Fruit fly (Drosophila melanogaster) whole organism: Measurements from ENCODE around the gene Hel25E.

Experiments
- CG8478 ChIP-seq: fragments of >200 bp; optimal IDR thresholded peaks from 2 replicates; lab custom pipeline; 2018; ENCODE audit warnings: inconsistent platforms
- Dll ChIP-seq: fragments of >200 bp; optimal IDR thresholded peaks from 2 replicates; lab custom pipeline; 2017
- EcR ChIP-seq, 2 experiments: fragments of >200 bp; optimal IDR thresholded peaks; 2 replicates each; lab custom pipeline; 2017; ENCODE audit warnings: missing biosample characterization in 2 of 2, missing genetic modification characterization in 2 of 2, missing genetic modification reagents in 2 of 2
- pan ChIP-seq: fragments of >200 bp; optimal IDR thresholded peaks from 2 replicates; lab custom pipeline; 2017
- psq ChIP-seq: fragments of >200 bp; optimal IDR thresholded peaks from 2 replicates; lab custom pipeline; 2017
- usp ChIP-seq: fragments of >200 bp; optimal IDR thresholded peaks from 2 replicates; lab custom pipeline; 2017; ENCODE audit warnings: missing biosample characterization, missing genetic modification characterization, mixed read lengths

The Hel25E gene

DNA sequence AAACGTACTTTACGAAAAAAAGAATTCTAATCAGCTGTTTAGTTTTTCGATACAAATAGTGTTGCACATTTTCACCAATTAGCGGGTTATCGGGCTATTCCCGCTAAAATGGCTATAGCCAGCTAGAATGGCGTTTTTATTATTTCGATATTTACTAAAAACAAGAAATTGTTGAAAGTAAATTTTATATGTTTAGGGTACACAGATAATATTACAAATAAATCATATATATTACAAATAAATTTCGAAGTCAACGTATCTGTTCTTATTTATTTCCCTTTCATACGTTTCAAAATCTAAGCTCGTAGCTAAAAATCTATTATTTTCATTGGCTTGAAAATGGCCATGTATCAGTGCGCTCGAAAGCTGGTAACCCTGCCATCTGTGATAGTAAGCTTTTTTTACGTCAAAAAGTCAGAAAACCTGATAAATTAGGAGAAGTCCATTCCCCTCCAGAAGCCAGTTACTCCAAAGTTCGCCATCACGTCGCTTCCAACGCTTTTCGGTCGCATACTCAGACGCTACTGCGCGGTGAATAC is 22.2 kb downstream of the Hel25E start, which contains the start of the genes CG7382 and cl:
TSS of gene CG7382 (minus strand) at position 51 of the 539 bp plus-strand sequence.
TSS of gene cl (plus strand) at position 290 of the 539 bp plus-strand sequence.
- TF ChIP-seq usp (GFP tag; lab: Kevin White, UChicago): no peak
- TF ChIP-seq psq (lab: Kevin White, UChicago): no peak
- no peak for TF ChIP-seq Dll (lab: Kevin White, UChicago)
- no peak for TF ChIP-seq pan (lab: Kevin White, UChicago)
- no peak for TF ChIP-seq CG8478 (lab: Kevin White, UChicago)
- no peak for TF ChIP-seq EcR (GFP tag; optimal IDR thresholded peaks at IDR 0.05; lab: Kevin White, UChicago)

DNA sequence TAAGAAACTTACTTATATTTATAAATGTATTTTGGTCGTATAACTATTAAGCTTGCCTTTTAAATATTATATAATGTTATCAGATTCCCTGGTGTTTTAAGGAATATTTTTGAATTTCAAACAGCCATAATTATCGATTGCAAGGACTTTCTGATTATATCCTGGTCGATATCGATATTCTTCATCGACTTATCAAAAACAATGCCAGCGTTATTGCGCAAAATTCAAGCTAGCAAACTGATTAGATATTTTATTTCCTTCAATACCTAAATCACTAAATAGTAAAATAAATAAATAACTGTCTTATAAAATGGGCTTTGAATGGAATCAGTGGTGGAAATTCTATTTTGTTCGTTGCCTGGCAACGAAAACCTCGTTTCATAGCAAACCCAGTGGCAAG is 24.7 kb downstream of the Hel25E start, which contains the start of gene CG14020:
TSS of gene CG14020 (plus strand) at position 345 of the 400 bp plus-strand sequence.
- TF ChIP-seq Dll (lab: Kevin White, UChicago) (no peak), EcR (GFP tag; optimal IDR thresholded peaks at IDR 0.05; lab: Kevin White, UChicago) (no peak), psq (lab: Kevin White, UChicago) (no peak), CG8478 (lab: Kevin White, UChicago) (no peak), usp (GFP tag; lab: Kevin White, UChicago) (no peak), pan (lab: Kevin White, UChicago) (no peak)

DNA sequence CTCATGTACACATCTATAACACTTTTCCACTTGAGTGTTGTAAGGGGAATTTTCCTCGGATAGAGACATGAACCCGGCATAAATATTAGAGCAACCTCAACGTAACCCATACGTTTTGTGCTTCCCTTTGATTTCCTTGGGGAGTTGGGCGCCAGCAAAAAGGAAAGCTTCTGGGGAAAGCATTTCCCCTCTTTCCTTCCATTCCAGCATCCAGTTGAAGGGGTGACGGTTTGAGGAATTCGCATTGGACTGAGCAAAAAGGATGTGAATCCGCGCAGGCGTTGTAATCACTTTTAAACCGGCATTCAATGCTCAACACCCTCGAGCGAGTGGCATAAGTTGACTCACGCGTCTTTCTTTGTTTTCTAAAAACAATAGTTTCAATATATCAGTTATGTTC is 27.2 kb downstream of the Hel25E start:
- TF ChIP-seq pan (lab: Kevin White, UChicago): no peak
- TF ChIP-seq Dll (lab: Kevin White, UChicago): no peak
- no peak for TF ChIP-seq psq (lab: Kevin White, UChicago)
- TF ChIP-seq CG8478 (lab: Kevin White, UChicago): no peak
- no peak for TF ChIP-seq EcR (GFP tag; optimal IDR thresholded peaks at IDR 0.05; lab: Kevin White, UChicago)
- TF ChIP-seq usp (GFP tag; lab: Kevin White, UChicago): no peak

DNA sequence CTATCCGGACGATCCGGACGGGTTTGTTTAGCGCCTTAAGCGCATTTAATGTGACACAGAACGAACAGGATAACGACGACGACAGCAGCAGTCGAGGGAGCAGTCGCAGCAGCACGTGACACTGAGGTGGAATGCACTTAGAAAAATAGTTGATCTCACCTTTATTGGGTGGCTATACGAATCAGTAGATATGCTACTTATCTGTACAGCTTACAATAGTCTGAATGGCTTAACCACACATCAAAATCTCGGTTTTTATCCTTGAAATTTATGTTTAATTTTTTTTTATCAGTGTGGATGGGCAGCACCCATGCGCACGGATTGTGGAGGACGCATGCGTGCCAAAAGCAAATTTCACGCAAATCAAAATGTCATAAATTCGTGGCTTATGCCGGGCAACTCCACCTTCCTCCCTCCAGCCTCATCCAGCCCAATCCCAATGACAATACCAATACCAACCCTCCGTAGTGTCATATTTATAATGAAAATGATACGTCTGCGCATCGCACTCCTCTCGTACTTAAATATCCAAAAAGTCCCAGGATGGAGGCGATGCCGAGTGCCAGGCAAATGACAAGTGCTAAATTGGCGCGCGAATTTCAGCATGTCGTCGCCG is 34.2 kb downstream of the Hel25E start:
- TF ChIP-seq pan (lab: Kevin White, UChicago): no peak

DNA sequence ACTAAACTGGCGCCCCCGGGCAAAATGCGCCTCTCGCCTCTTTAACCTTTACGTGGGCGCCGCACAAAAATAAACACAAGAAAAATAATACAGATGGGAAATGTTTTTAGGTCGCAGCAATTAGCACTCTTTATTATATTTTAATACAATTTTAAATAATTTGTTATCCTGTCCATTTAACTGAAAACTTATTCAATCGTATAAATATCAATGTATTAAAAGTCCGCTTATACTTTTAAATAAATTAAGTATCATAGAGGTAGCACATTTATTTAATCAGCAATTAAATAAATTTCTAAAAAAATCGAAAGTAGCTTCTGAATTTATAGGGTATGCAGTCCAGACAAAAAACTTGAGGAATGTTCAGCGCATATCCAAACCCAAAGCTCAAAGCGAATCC is 35.0 kb downstream of the Hel25E start:
- TF ChIP-seq pan (lab: Kevin White, UChicago): no peak
- no peak for TF ChIP-seq Dll (lab: Kevin White, UChicago)
- no peak for TF ChIP-seq usp (GFP tag; lab: Kevin White, UChicago)
- TF ChIP-seq psq (lab: Kevin White, UChicago): no peak
- TF ChIP-seq EcR (GFP tag; optimal IDR thresholded peaks at IDR 0.05; lab: Kevin White, UChicago): no peak
- TF ChIP-seq CG8478 (lab: Kevin White, UChicago): no peak

DNA sequence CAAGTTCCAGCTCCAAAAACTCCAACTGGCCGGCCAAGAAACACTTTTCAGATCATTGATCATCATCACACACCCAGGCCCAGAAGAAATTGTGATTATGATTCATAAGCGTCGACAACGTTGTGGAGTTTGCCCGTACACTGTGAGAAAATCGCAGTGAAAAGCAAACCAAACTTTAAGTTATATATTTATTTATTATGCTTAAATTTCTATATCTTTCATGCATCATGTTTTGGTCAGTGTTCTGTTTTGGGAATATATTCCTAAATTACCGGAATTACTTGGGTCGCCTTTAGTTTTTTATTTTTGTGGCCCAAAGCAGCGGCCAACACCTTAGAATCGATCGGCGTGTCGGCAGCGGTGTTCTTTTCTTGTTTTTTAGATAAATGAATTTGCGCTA is 37.0 kb downstream of the Hel25E start:
- no peak for TF ChIP-seq psq (lab: Kevin White, UChicago)
- TF ChIP-seq usp (GFP tag; lab: Kevin White, UChicago): no peak
- no peak for TF ChIP-seq EcR (GFP tag; optimal IDR thresholded peaks at IDR 0.05; lab: Kevin White, UChicago)
- TF ChIP-seq Dll (lab: Kevin White, UChicago): no peak
- TF ChIP-seq CG8478 (lab: Kevin White, UChicago): no peak
- TF ChIP-seq pan (lab: Kevin White, UChicago): no peak

DNA sequence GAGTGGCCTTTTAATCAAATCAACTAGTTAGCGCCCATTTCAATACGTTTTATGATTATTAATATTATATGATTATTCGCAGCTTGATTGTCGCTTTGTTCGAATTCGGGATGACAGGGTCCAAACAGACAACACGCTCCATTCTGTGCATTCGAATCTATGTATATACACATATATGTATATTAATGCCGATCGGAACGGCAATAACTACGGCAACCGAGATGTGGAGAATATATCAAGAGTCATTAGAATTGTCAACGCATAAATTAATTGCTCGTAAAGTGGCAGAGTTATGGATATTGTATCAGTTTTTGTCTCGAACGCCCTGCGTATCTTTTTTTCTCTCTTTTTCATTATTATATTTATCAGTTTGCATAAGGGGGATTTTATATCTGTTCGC is 39.2 kb downstream of the Hel25E start:
- TF ChIP-seq Dll (lab: Kevin White, UChicago) (no peak), usp (GFP tag; lab: Kevin White, UChicago) (no peak), psq (lab: Kevin White, UChicago) (no peak), EcR (GFP tag; optimal IDR thresholded peaks at IDR 0.05; lab: Kevin White, UChicago) (no peak), CG8478 (lab: Kevin White, UChicago) (no peak), pan (lab: Kevin White, UChicago) (no peak)

DNA sequence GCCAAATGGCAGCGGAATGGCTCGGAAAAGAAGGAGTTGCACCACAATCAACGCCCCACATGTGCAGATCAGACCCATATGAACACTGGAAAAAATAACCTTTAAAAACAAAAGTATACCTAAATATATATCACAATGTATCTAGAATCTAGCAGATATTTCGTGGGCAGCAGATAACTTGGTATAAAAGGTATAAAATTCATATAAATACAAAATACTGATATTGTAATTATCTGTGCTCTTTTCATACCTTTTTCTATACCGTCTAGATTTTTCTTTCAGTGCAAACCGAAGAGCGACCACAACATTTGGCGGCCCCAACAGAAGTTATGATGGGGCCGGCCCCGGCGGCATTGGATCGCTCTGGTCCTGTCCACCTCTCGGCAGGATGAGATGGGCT is 40.8 kb downstream of the Hel25E start:
- TF ChIP-seq Dll (lab: Kevin White, UChicago) (no peak), EcR (GFP tag; optimal IDR thresholded peaks at IDR 0.05; lab: Kevin White, UChicago) (no peak), psq (lab: Kevin White, UChicago) (no peak), usp (GFP tag; lab: Kevin White, UChicago) (no peak), pan (lab: Kevin White, UChicago) (no peak), CG8478 (lab: Kevin White, UChicago) (no peak)

DNA sequence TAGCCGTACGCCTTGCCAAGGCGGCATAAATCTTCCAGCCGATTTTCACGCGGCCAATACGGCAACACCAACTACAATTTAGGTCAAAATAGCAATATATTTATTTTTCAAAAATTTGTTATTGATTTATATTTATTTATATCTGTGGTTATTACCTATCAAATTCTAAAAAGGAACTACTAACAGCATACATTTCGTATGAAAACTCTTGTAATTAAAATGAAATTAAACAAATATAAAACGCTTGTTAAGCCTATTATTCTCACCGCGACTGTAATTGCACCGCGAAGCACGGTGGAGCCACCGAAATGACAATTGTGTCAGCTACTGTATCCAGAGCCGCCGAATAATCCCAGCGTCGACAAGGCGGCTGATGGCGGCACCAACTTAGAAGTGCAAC is 42.7 kb downstream of the Hel25E start:
- TF ChIP-seq psq (lab: Kevin White, UChicago) (no peak), CG8478 (lab: Kevin White, UChicago) (no peak), Dll (lab: Kevin White, UChicago) (no peak), EcR (GFP tag; optimal IDR thresholded peaks at IDR 0.05; lab: Kevin White, UChicago) (no peak), pan (lab: Kevin White, UChicago) (no peak), usp (GFP tag; lab: Kevin White, UChicago) (no peak)

DNA sequence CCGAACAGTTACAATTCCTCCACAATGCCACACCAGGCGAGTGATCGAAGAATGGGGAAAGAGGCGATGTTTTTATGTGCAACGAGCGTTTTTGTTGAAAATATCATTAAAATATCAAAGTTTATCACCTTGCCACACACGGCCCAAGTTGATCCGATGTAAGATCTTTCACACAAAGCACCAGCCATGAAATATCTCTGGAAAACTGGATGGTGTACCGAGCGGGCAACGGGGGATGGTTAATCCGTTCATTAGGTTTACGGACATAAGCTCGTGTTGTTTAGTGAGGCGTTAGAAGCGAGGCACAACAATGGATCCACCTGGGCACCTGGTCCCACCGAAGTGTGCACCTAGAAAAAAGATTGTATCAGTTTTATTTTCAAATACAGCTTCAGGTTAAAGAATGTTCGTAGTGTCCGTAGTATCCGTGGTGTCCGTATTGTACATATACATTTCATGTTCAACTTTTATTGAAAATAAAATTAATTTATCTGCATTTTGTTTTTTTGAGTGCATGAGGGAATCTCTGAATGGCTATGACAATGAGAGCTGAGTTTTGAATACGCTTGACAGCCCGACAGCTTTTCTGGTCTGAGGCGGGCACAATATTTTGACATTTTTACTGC is 45.5 kb downstream of the Hel25E start:
- no peak for TF ChIP-seq CG8478 (lab: Kevin White, UChicago)
- TF ChIP-seq pan (lab: Kevin White, UChicago): no peak
- TF ChIP-seq psq (lab: Kevin White, UChicago): no peak
- no peak for TF ChIP-seq Dll (lab: Kevin White, UChicago)
- TF ChIP-seq usp (GFP tag; lab: Kevin White, UChicago): no peak
- TF ChIP-seq EcR (GFP tag; optimal IDR thresholded peaks at IDR 0.05; lab: Kevin White, UChicago): no peak

DNA sequence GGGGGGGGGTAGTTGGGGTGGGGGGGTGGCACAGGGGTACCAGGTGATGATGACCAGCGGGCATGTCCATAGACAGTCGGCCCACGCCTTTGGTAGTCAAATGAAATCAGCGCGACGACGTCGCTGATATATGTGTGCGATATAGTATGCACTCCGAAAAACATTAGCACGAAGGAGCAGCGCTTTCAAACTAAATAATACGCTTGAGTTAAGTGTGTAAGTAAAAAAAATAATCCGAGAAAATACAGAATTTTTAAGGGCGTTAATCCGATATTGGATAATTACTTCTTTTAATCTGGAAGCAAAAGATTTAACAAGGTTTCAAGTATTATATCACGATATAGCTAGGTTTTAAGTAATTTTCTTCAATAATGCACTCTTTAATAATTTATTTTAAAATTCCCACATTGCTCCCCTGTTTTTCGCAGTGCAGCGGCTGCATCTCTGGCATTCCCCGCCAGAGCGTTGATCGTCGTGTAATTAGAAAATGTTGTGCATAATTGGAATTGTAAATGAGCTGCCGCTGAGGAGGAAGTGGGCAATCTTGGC is 47.2 kb downstream of the Hel25E start:
- TF ChIP-seq EcR (GFP tag; optimal IDR thresholded peaks at IDR 0.05; lab: Kevin White, UChicago): no peak
- no peak for TF ChIP-seq psq (lab: Kevin White, UChicago)
- no peak for TF ChIP-seq CG8478 (lab: Kevin White, UChicago)
- no peak for TF ChIP-seq usp (GFP tag; lab: Kevin White, UChicago)
- no peak for TF ChIP-seq Dll (lab: Kevin White, UChicago)
- no peak for TF ChIP-seq pan (lab: Kevin White, UChicago)
